Worm (Caenorhabditis elegans) whole organism, L4/young adult: ENCODE data around the gene sre-41.

Experiments
- W03F9.2 ChIP-seq: fragments of 150-350 bp; optimal IDR thresholded peaks from 2 replicates; lab custom pipeline; 2014; ENCODE audit warnings: missing biosample characterization, missing genetic modification characterization
- dao-5 ChIP-seq: sonication (generic microtip); optimal IDR thresholded peaks from 2 replicates; lab custom pipeline; 2016; ENCODE audit warnings: missing genotype, missing genetic modification characterization, moderate library complexity, missing compliant biosample characterization
- him-1 ChIP-seq: sonication (generic microtip); optimal IDR thresholded peaks from 2 replicates; lab custom pipeline; 2016; ENCODE audit warnings: missing genotype, missing genetic modification reagents, missing genetic modification characterization, missing compliant biosample characterization

The sre-41 gene

DNA sequence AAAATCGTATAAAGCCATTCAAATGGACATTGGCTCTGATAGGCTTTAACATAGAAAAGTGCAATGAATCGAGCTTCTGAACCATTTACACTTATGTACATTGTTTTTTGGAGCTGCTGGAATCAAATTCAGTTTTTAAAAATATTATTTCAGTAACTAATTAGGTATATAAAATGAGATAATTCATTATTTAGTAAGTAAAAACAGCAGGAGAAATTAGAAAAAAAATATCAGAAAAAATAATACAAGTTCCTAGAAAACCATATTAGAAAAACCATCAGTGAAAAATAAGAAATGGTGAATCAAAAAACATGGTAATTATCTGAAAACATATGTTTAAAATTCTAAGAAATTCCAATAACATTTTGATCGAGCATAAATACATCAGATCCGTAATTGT, 9.6 kb downstream of the sre-41 start, which contains the start of gene F57G9.7:
Gene F57G9.7, minus strand, starts transcription at position 101 of the 400 bp plus-strand sequence.
- TF ChIP-seq him-1 (tag; lab: Kevin White, UChicago) = no peak
- no peak for TF ChIP-seq W03F9.2 (tag; lab: Kevin White, UChicago)
- no peak for TF ChIP-seq dao-5 (tag; lab: Kevin White, UChicago)

- TF ChIP-seq him-1 (tag; lab: Kevin White, UChicago) (no peak), W03F9.2 (tag; lab: Kevin White, UChicago) (no peak), dao-5 (tag; lab: Kevin White, UChicago) (no peak)
These were observed 13.7 kb downstream of the sre-41 start, which contains the start of gene sre-29 for ce11 chrII:12401791-12402190. TSS of gene sre-29 (minus strand) at chrII:12401891.

- TF ChIP-seq dao-5 (tag; lab: Kevin White, UChicago) = no peak
- TF ChIP-seq him-1 (tag; lab: Kevin White, UChicago) = no peak
- TF ChIP-seq W03F9.2 (tag; lab: Kevin White, UChicago) = no peak
These were observed 18.3 kb downstream of the sre-41 start, which contains the start of gene sre-30 for ce11 chrII:12406394-12406793. TSS of gene sre-30 (minus strand) at chrII:12406494.

- TF ChIP-seq him-1 (tag; lab: Kevin White, UChicago) (no peak), dao-5 (tag; lab: Kevin White, UChicago) (no peak), W03F9.2 (tag; lab: Kevin White, UChicago) (no peak)
These were observed 20.6 kb downstream of the sre-41 start, which contains the start of gene sre-31 for ce11 chrII:12408717-12409116. TSS of gene sre-31 (minus strand) at chrII:12408817.

DNA sequence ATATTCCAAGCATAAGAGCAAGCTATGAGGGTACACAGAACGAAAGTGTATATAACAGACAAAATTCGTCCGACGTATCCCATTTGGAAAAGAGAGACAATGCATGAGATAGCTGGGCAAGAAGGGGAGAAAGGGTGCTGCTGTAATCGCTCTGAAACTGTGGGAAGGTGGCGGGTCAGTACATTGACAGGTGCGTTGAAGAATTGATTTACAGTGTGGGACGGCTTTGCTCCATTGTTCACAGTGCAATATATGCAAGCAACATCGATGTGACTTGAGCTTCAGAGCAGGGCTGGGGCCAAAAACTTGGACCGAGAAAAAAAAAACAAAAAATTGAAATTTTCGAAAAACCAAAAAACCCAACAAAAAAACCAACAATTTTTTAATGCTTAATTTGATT, 22.0 kb downstream of the sre-41 start, which contains the start of gene F57G9.3:
Gene F57G9.3, minus strand, starts transcription at position 101 of the 400 bp plus-strand sequence.
- TF ChIP-seq him-1 (tag; lab: Kevin White, UChicago) (no peak), W03F9.2 (tag; lab: Kevin White, UChicago) (no peak), dao-5 (tag; lab: Kevin White, UChicago) (no peak)

ce11 chrII:12412417-12412816, 24.3 kb downstream of the sre-41 start, which contains the start of gene Y57A10C.1:
TSS of gene Y57A10C.1 (minus strand) at chrII:12412517.
- TF ChIP-seq him-1 (tag; lab: Kevin White, UChicago) (no peak), dao-5 (tag; lab: Kevin White, UChicago) (no peak), W03F9.2 (tag; lab: Kevin White, UChicago) (no peak)

ce11 chrII:12414805-12415204, 26.7 kb downstream of the sre-41 start, which contains the start of gene Y57A10C.11:
TSS of gene Y57A10C.11 (minus strand) at chrII:12414905.
- TF ChIP-seq W03F9.2 (tag; lab: Kevin White, UChicago) = no peak
- TF ChIP-seq dao-5 (tag; lab: Kevin White, UChicago) = no peak
- no peak for TF ChIP-seq him-1 (tag; lab: Kevin White, UChicago)

- TF ChIP-seq him-1 (tag; lab: Kevin White, UChicago) (no peak), W03F9.2 (tag; lab: Kevin White, UChicago) (no peak), dao-5 (tag; lab: Kevin White, UChicago) (no peak)
These were observed 29.4 kb downstream of the sre-41 start, which contains the start of gene sre-27 for ce11 chrII:12417514-12417913. TSS of gene sre-27 (minus strand) at chrII:12417614.

DNA sequence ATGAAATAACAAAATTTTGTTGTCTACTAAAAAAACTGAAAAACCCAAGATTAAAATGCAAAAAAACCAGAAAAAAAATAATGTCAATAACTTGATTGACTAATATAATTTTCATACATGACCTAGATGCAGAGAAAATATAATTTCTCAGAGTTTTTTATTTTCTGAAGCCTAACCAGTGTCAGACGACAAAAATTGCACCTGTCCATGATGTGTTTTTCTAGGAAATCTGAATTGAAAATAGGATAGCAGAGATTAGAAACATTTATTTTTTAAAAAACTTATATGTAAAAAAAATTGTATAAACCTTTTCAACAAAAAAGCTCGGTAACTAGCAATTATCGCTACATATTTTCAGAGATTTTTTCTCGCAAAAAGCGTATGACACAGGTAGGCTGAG, 29.9 kb downstream of the sre-41 start:
- TF ChIP-seq him-1 (tag; lab: Kevin White, UChicago) (no peak), dao-5 (tag; lab: Kevin White, UChicago) (no peak), W03F9.2 (tag; lab: Kevin White, UChicago) (no peak)

DNA sequence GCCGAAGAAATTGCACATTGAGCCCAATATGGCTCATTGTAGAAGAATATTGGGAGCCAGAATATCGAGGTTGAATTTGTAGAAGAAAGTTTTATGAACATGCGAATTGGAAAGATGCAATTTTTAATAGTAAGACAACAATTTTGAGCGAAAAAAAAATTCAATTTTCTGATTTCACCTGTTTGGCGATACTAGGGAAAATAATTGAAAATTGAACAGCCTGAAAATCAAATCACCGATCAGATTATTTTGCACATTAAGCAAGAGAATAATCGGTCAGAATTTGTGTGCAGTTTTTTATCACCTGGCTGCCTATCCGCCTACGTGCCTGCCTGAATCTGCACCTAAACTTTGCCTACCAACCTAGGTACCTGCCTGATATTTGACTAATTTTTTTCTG, 32.4 kb downstream of the sre-41 start, which contains the start of gene sre-26:
Gene sre-26, minus strand, starts transcription at position 101 of the 400 bp plus-strand sequence.
- TF ChIP-seq dao-5 (tag; lab: Kevin White, UChicago) = no peak
- no peak for TF ChIP-seq him-1 (tag; lab: Kevin White, UChicago)
- TF ChIP-seq W03F9.2 (tag; lab: Kevin White, UChicago) = no peak

ce11 chrII:12425644-12426222, 37.7 kb downstream of the sre-41 start, which contains the start of gene daf-22:
TSS of gene daf-22 (minus strand) at chrII:12425694.
- TF ChIP-seq W03F9.2 (tag; lab: Kevin White, UChicago) (peak; percentile 32), dao-5 (tag; lab: Kevin White, UChicago) (no peak)

DNA sequence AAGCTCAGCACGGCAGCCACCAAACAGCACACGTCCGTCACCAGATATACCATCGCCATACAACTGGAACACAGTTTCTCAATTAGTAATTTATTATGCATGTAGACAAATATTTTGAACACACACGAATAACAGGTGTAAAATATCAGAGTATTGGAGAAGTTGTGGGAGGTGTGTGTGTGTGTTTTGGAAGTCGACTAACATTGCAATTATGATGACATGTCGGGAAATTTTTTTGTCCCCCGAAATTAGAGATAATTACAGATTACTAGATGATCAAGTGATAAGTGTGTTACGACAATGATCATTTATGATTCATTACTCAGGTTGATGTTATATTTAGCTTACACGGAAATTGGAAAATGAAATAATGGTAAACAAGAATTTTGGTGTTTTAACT, 41.7 kb downstream of the sre-41 start, which contains the start of gene Y57A10C.8:
Gene Y57A10C.8, minus strand, starts transcription at position 101 of the 400 bp plus-strand sequence.
- TF ChIP-seq dao-5 (tag; lab: Kevin White, UChicago) (no peak), W03F9.2 (tag; lab: Kevin White, UChicago) (no peak), him-1 (tag; lab: Kevin White, UChicago) (no peak)

DNA sequence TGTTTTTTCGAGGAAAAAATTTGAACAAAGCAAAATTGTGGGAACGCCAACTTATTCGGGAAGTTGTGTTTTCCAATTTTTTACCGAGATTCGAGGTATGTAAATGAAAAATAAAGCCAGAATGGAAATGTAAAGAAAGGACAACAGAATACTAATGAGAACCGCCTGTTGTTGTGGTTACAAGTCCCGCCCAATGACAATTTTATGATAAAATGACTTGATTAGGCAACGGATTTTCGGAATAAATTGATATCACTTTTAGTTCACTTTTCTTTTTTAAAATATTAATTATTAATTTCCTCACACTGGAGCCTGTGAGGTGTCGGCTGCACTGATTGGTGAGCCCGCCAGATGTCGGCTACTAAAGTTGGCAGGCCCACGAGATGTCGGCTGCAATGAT, 44.3 kb downstream of the sre-41 start, which contains the start of gene dct-12:
Gene dct-12, minus strand, starts transcription at position 101 of the 400 bp plus-strand sequence.
- TF ChIP-seq W03F9.2 (tag; lab: Kevin White, UChicago) (no peak), dao-5 (tag; lab: Kevin White, UChicago) (no peak), him-1 (tag; lab: Kevin White, UChicago) (no peak)
